Worm (Caenorhabditis elegans): ENCODE measurements around the gene T12G3.4.

T12G3.4 gene

ce11 chrIV:12013120-12013519, 34.9 kb upstream of the T12G3.4 start, which contains the start of gene spe-17 (continued):
- TF ChIP-seq hmg-20 (GFP tag; IDR thresholded peaks at IDR 0.05) = no peak

DNA sequence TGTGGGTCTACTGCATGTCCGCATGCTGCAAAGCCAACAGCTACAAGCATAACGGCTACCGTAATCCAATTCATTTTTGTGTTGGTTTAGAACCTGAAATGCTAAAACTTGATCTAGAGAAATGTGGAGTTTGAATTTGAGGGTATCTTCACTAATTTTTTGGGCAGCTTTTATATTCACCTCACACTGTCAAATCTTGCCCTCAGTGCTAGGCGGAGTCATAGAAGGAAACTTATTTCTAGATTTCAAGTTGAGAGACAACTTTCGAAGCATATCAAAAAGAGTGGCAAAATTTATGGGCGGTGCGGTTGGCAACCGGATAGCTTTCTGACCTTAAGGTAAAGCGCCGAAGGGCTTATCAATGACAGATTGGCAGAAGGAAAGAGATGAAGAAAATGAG, 32.5 kb upstream of the T12G3.4 start, which contains the start of gene lips-6:
Gene lips-6 (minus strand): TSS at position 101 of the 400 bp plus-strand sequence.
- TF ChIP-seq C06A6.2 (GFP tag; conservative IDR thresholded peaks at IDR 0.05) = no peak
- TF ChIP-seq ama-1 (optimal IDR thresholded peaks at IDR 0.05) = no peak
- TF ChIP-seq ama-1 (GFP tag; optimal IDR thresholded peaks at IDR 0.05) = no peak
- no peak for TF ChIP-seq lag-1 (GFP tag; IDR thresholded peaks at IDR 0.05)
- no peak for TF ChIP-seq egrh-3 (GFP tag; IDR thresholded peaks at IDR 0.05)
- TF ChIP-seq F55B11.4 (tag; optimal IDR thresholded peaks at IDR 0.05; ENCODE audit: borderline replicate concordance, insufficient read depth) = no peak
- TF ChIP-seq cebp-1 (GFP tag; IDR thresholded peaks at IDR 0.05) = no peak
- TF ChIP-seq cebp-1 (tag; optimal IDR thresholded peaks at IDR 0.05) = no peak
- TF ChIP-seq nfyb-1 (GFP tag; IDR thresholded peaks at IDR 0.05) = no peak
- TF ChIP-seq ztf-6 (GFP tag; IDR thresholded peaks at IDR 0.05) = no peak
- no peak for TF ChIP-seq rcor-1 (GFP tag; IDR thresholded peaks at IDR 0.05)
- TF ChIP-seq lin-54 (GFP tag; optimal IDR thresholded peaks at IDR 0.05) = no peak
- no peak for TF ChIP-seq ceh-79 (tag; optimal IDR thresholded peaks at IDR 0.05)
- TF ChIP-seq F57A8.1 (GFP tag; optimal IDR thresholded peaks at IDR 0.05) = no peak
- TF ChIP-seq ekl-4 (GFP tag; IDR thresholded peaks at IDR 0.05) = no peak
- no peak for TF ChIP-seq atf-7 (tag; optimal IDR thresholded peaks at IDR 0.05)
- TF ChIP-seq unc-130 (GFP tag; optimal IDR thresholded peaks at IDR 0.05) = no peak

DNA sequence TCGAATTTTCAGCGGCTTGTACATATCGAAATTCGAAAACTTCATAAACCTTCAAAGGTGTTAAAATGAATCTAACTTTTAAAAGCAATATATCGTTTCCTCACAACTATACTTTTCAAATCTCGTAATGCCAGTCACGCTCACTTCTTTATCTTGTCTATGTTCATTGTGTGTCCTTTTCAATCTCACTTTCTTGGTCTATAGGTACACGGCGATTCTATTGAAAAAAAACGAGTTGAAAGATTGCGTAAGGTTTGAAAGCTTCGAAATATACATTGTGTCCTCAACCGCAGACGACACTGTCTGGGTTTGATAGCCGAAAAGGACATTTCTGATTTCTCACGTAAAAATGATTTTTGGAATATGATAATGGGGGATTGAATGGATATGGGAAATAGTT, 29.1 kb upstream of the T12G3.4 start:
- TF ChIP-seq Y56A3A.18 (GFP tag; IDR thresholded peaks at IDR 0.05) = no peak
- TF ChIP-seq ztf-28 (GFP tag; IDR thresholded peaks at IDR 0.05) = no peak
- TF ChIP-seq cebp-2 (GFP tag; IDR thresholded peaks at IDR 0.05) = no peak
- TF ChIP-seq cebp-1 (GFP tag; IDR thresholded peaks at IDR 0.05) = no peak
- no peak for TF ChIP-seq cebp-1 (tag; optimal IDR thresholded peaks at IDR 0.05)
- no peak for TF ChIP-seq rpc-1 (optimal IDR thresholded peaks at IDR 0.05)
- no peak for TF ChIP-seq rpc-1 (tag; optimal IDR thresholded peaks at IDR 0.05)
- TF ChIP-seq egl-44 (GFP tag; IDR thresholded peaks at IDR 0.05) = no peak
- TF ChIP-seq B0019.2 (GFP tag; conservative IDR thresholded peaks at IDR 0.05) = no peak
- TF ChIP-seq F55B11.4 (tag; optimal IDR thresholded peaks at IDR 0.05; ENCODE audit: borderline replicate concordance, insufficient read depth) = no peak
- no peak for TF ChIP-seq ztf-26 (tag; optimal IDR thresholded peaks at IDR 0.05)
- TF ChIP-seq attf-6 (GFP tag; IDR thresholded peaks at IDR 0.05) = no peak
- no peak for TF ChIP-seq F23B12.7 (tag; optimal IDR thresholded peaks at IDR 0.05; ENCODE audit: insufficient read depth)
- no peak for TF ChIP-seq lsl-1 (GFP tag; optimal IDR thresholded peaks at IDR 0.05)
- TF ChIP-seq nhr-80 (tag; optimal IDR thresholded peaks at IDR 0.05) = no peak
- no peak for TF ChIP-seq hsf-1 (GFP tag; IDR thresholded peaks at IDR 0.05)
- no peak for TF ChIP-seq unc-130 (GFP tag; optimal IDR thresholded peaks at IDR 0.05)
- no peak for TF ChIP-seq aptf-2 (GFP tag; conservative IDR thresholded peaks at IDR 0.05)
- no peak for TF ChIP-seq D2030.7 (GFP tag; IDR thresholded peaks at IDR 0.05)
- TF ChIP-seq ztf-22 (GFP tag; optimal IDR thresholded peaks at IDR 0.05) = no peak
- TF ChIP-seq madf-8 (GFP tag; conservative IDR thresholded peaks at IDR 0.05) = no peak

- no peak for TF ChIP-seq ama-1 (optimal IDR thresholded peaks at IDR 0.05)
- TF ChIP-seq ama-1 (GFP tag; optimal IDR thresholded peaks at IDR 0.05) = no peak
- TF ChIP-seq snpc-4 (GFP tag; optimal IDR thresholded peaks at IDR 0.05) = no peak
- no peak for TF ChIP-seq snpc-4 (tag; optimal IDR thresholded peaks at IDR 0.05)
- TF ChIP-seq hrde-1 (tag; optimal IDR thresholded peaks at IDR 0.05; ENCODE audit: borderline replicate concordance) = no peak
- TF ChIP-seq attf-3 (GFP tag; conservative IDR thresholded peaks at IDR 0.05) = no peak
- no peak for TF ChIP-seq B0336.3 (GFP tag; IDR thresholded peaks at IDR 0.05)
- no peak for TF ChIP-seq nfya-1 (tag; optimal IDR thresholded peaks at IDR 0.05; ENCODE audit: borderline replicate concordance, insufficient read depth)
- no peak for TF ChIP-seq madf-3 (GFP tag; IDR thresholded peaks at IDR 0.05)
- no peak for TF ChIP-seq ccch-3 (GFP tag; optimal IDR thresholded peaks at IDR 0.05)
- no peak for TF ChIP-seq ets-4 (GFP tag; optimal IDR thresholded peaks at IDR 0.05)
- no peak for TF ChIP-seq snpc-1.3 (tag; optimal IDR thresholded peaks at IDR 0.05; ENCODE audit: insufficient read depth)
Measured at ce11 chrIV:12021360-12021759, 26.7 kb upstream of the T12G3.4 start.
